Worm (Caenorhabditis elegans) whole organism, L3 larva: ENCODE measurements around the gene C34F11.2.

Source experiments
- R02D3.7 ChIP-seq: fragments of 150-350 bp; optimal IDR thresholded peaks from 2 replicates; lab custom pipeline; 2014; ENCODE audit warnings: missing biosample characterization, missing genetic modification characterization
- ZK546.5 ChIP-seq: sonication (generic microtip); optimal IDR thresholded peaks from 2 replicates; lab custom pipeline; 2017; ENCODE audit warnings: missing biosample characterization, missing genetic modification characterization
- ama-1 ChIP-seq: fragments of 150-350 bp; optimal IDR thresholded peaks from 2 replicates; lab custom pipeline; 2018
- ceh-16 ChIP-seq: sonication (generic microtip); optimal IDR thresholded peaks from 2 replicates; lab custom pipeline; 2017; ENCODE audit warnings: missing biosample characterization, missing genetic modification characterization
- ceh-28 ChIP-seq: fragments of 150-350 bp; optimal IDR thresholded peaks from 2 replicates; lab custom pipeline; 2014; ENCODE audit warnings: missing biosample characterization, missing genetic modification reagents, missing genetic modification characterization
- ceh-82 ChIP-seq: fragments of 150-350 bp; optimal IDR thresholded peaks from 2 replicates; lab custom pipeline; 2014; ENCODE audit warnings: missing biosample characterization, missing genetic modification characterization
- ceh-9 ChIP-seq: sonication (generic microtip); optimal IDR thresholded peaks from 2 replicates; lab custom pipeline; 2018; ENCODE audit warnings: missing biosample characterization, missing genetic modification characterization
- daf-12 ChIP-seq: fragments of 150-350 bp; optimal IDR thresholded peaks from 2 replicates; lab custom pipeline; 2014; ENCODE audit warnings: missing biosample characterization, missing genetic modification reagents, missing genetic modification characterization
- egl-27 ChIP-seq: sonication (generic microtip); optimal IDR thresholded peaks from 4 replicates; lab custom pipeline; 2017; ENCODE audit warnings: missing biosample characterization, missing genetic modification reagents, missing genetic modification characterization
- egl-5 ChIP-seq: fragments of 150-350 bp; optimal IDR thresholded peaks from 2 replicates; lab custom pipeline; 2017; ENCODE audit warnings: missing biosample characterization, missing genetic modification reagents, missing genetic modification characterization, inconsistent platforms
- elt-2 ChIP-seq: sonication (generic microtip); optimal IDR thresholded peaks from 2 replicates; lab custom pipeline; 2016; ENCODE audit warnings: missing genetic modification reagents, mild to moderate bottlenecking, missing genetic modification characterization, missing compliant biosample characterization
- elt-3 ChIP-seq, 3 experiments: fragments of 150-350 bp in 1 of 3; sonication (generic microtip) in 2 of 3; optimal IDR thresholded peaks; 2 replicates in 2 of 3; 4 replicates in 1 of 3; lab custom pipeline; 2014 to 2017; ENCODE audit warnings: missing biosample characterization in 3 of 3, missing genetic modification characterization in 3 of 3
- fkh-10 ChIP-seq: sonication (generic microtip); optimal IDR thresholded peaks from 2 replicates; lab custom pipeline; 2017; ENCODE audit warnings: missing biosample characterization, missing genetic modification reagents, missing genetic modification characterization
- fos-1 ChIP-seq: fragments of 150-350 bp; optimal IDR thresholded peaks from 2 replicates; lab custom pipeline; 2014; ENCODE audit warnings: missing biosample characterization, missing genetic modification characterization
- hmg-11 ChIP-seq: sonication (generic microtip); optimal IDR thresholded peaks from 2 replicates; lab custom pipeline; 2016; ENCODE audit warnings: missing genetic modification characterization, missing compliant biosample characterization
- jun-1 ChIP-seq: fragments of 150-350 bp; optimal IDR thresholded peaks from 2 replicates; lab custom pipeline; 2014; ENCODE audit warnings: missing biosample characterization, missing genetic modification reagents, missing genetic modification characterization
- lin-15B ChIP-seq: fragments of 150-350 bp; optimal IDR thresholded peaks from 2 replicates; lab custom pipeline; 2014; ENCODE audit warnings: missing biosample characterization, missing genetic modification characterization
- lin-39 ChIP-seq: fragments of 150-350 bp; optimal IDR thresholded peaks from 2 replicates; lab custom pipeline; 2018; ENCODE audit warnings: missing biosample characterization, missing genetic modification reagents, missing genetic modification characterization
- lsy-12 ChIP-seq: sonication (generic microtip); optimal IDR thresholded peaks from 2 replicates; lab custom pipeline; 2016; ENCODE audit warnings: mild to moderate bottlenecking, missing genetic modification characterization, missing compliant biosample characterization
- mdl-1 ChIP-seq: fragments of 150-350 bp; optimal IDR thresholded peaks from 2 replicates; lab custom pipeline; 2014; ENCODE audit warnings: missing biosample characterization, missing genetic modification characterization
- mml-1 ChIP-seq: fragments of 150-350 bp; sonication (generic microtip); optimal IDR thresholded peaks from 3 replicates; lab custom pipeline; 2014; ENCODE audit warnings: missing biosample characterization, missing genetic modification characterization
- nfya-1 ChIP-seq: sonication (generic microtip); optimal IDR thresholded peaks from 2 replicates; lab custom pipeline; 2017; ENCODE audit warnings: missing genetic modification characterization, mild to moderate bottlenecking, missing compliant biosample characterization, antibody characterized with exemption, moderate library complexity; ENCODE audit not compliant: insufficient read depth
- nhr-11 ChIP-seq: fragments of 150-350 bp; optimal IDR thresholded peaks from 2 replicates; lab custom pipeline; 2014; ENCODE audit warnings: missing biosample characterization, missing genetic modification characterization
- nhr-12 ChIP-seq: fragments of 150-350 bp; optimal IDR thresholded peaks from 2 replicates; lab custom pipeline; 2014; ENCODE audit warnings: missing biosample characterization, missing genetic modification characterization
- nhr-237 ChIP-seq: fragments of 150-350 bp; optimal IDR thresholded peaks from 2 replicates; lab custom pipeline; 2014; ENCODE audit warnings: missing biosample characterization, missing genetic modification characterization
- nhr-25 ChIP-seq: sonication (generic microtip); optimal IDR thresholded peaks from 2 replicates; lab custom pipeline; 2017; ENCODE audit warnings: missing biosample characterization, missing genetic modification characterization
- nhr-28 ChIP-seq: fragments of 150-350 bp; optimal IDR thresholded peaks from 2 replicates; lab custom pipeline; 2014; ENCODE audit warnings: missing biosample characterization, missing genetic modification characterization
- nhr-43 ChIP-seq: sonication (generic microtip); optimal IDR thresholded peaks from 2 replicates; lab custom pipeline; 2016; ENCODE audit warnings: mild to moderate bottlenecking, missing genetic modification characterization, missing compliant biosample characterization; ENCODE audit not compliant: poor library complexity, severe bottlenecking
- nhr-67 ChIP-seq: fragments of 150-350 bp; optimal IDR thresholded peaks from 2 replicates; lab custom pipeline; 2014; ENCODE audit warnings: missing biosample characterization, missing genetic modification characterization
- nhr-76 ChIP-seq: fragments of 150-350 bp; sonication (generic microtip); optimal IDR thresholded peaks from 5 replicates; lab custom pipeline; 2014; ENCODE audit warnings: missing biosample characterization, missing genetic modification characterization
- nhr-77 ChIP-seq: fragments of 150-350 bp; optimal IDR thresholded peaks from 2 replicates; lab custom pipeline; 2014; ENCODE audit warnings: missing biosample characterization, missing genetic modification characterization
- pha-4 ChIP-seq: fragments of 150-350 bp; optimal IDR thresholded peaks from 2 replicates; lab custom pipeline; 2014; ENCODE audit warnings: missing biosample characterization, missing genetic modification reagents, missing genetic modification characterization
- pqm-1 ChIP-seq: fragments of 150-350 bp; optimal IDR thresholded peaks from 2 replicates; lab custom pipeline; 2017; ENCODE audit warnings: missing biosample characterization, missing genetic modification characterization, inconsistent platforms
- sea-2 ChIP-seq: fragments of 150-350 bp; sonication (generic microtip); optimal IDR thresholded peaks from 4 replicates; lab custom pipeline; 2014; ENCODE audit warnings: missing biosample characterization, missing genetic modification reagents, missing genetic modification characterization
- skn-1 ChIP-seq: fragments of 150-350 bp; optimal IDR thresholded peaks from 2 replicates; lab custom pipeline; 2014; ENCODE audit warnings: missing biosample characterization, missing genetic modification characterization
- snpc-4 ChIP-seq: fragments of 150-350 bp; optimal IDR thresholded peaks from 2 replicates; lab custom pipeline; 2014; ENCODE audit warnings: missing biosample characterization, missing genetic modification characterization
- tbx-2 ChIP-seq: sonication (generic microtip); optimal IDR thresholded peaks from 2 replicates; lab custom pipeline; 2016; ENCODE audit warnings: mild to moderate bottlenecking, missing genetic modification characterization, missing compliant biosample characterization
- unc-39 ChIP-seq: sonication (generic microtip); optimal IDR thresholded peaks from 4 replicates; lab custom pipeline; 2017; ENCODE audit warnings: missing biosample characterization, missing genetic modification characterization
- unc-62 ChIP-seq: fragments of 150-350 bp; sonication (generic microtip); optimal IDR thresholded peaks from 4 replicates; lab custom pipeline; 2014; ENCODE audit warnings: missing biosample characterization, missing genetic modification reagents, missing genetic modification characterization
- ztf-11 ChIP-seq: fragments of 150-350 bp; optimal IDR thresholded peaks from 2 replicates; lab custom pipeline; 2014; ENCODE audit warnings: missing biosample characterization, missing genetic modification characterization

C34F11.2 gene

DNA sequence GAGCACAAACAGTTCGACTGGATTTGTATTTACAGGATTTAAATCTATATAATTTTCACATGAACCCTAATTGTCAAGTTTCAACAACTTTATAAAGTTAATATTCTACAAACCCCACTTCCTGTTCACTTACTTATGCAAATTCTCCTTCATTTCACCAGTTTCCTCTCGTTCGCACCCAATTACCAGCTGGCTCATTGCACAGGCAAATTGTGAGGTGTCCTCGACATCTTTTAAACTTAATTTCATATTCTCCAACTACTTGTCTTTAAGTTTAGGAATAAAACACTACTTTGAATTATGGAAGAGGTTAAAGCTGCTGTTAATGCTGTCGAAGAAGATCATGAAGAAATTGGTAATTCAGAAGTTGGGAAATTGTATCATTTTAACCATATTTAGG is 39.6 kb upstream of the C34F11.2 start, which contains the start of gene C27D6.1:
Gene C27D6.1 (plus strand): TSS at position 301 of the 400 bp plus-strand sequence.
- TF ChIP-seq sea-2 (no peak), jun-1 (tag; lab: Kevin White, UChicago) (no peak)

DNA sequence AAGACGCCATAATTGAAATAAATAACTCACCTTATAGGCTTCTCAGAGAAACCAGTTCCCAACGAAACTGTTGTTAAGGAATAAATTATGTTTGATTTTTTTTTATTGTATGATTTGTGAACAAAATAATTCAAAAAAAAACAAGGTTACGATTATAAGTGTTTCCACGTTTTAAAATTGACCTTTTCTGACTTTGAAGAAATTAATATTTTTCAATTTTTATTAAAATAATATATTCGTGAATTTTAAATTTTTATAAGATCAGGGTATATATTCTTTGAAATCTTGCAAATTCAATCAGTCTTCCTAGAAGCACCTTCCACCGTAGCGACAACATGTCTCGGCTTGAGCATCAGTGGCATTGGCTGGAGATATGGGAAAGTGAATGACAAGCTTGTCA is 37.7 kb upstream of the C34F11.2 start, which contains the start of gene C27D6.3:
Gene C27D6.3 (minus strand): TSS at position 101 of the 400 bp plus-strand sequence.
- TF ChIP-seq nhr-28 = no peak

DNA sequence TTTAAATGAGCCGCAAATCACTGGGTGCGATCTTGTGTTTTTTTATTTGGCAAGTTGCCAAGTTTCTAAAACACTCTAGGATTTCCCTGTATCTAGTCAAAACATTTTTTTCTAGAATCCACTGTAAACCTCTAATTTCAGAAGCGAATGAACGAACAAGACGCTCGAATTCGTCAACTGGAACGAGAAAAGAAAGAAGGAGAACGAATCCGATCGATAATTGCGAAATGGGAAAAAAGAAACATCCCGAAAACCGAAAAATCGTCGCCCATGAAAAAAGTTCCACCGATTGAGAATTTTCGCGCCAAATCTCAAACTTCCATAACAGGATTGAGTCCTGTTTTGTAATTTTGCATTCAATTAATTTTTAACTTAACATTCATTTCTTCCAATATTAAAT is 35.1 kb upstream of the C34F11.2 start:
- TF ChIP-seq mml-1 (tag; lab: Kevin White, UChicago) = no peak
- no peak for TF ChIP-seq ceh-9 (tag; lab: Kevin White, UChicago)
- TF ChIP-seq elt-3 (tag; optimal IDR thresholded peaks at IDR 0.05; lab: Kevin White, UChicago) = no peak
- TF ChIP-seq hmg-11 (tag; lab: Kevin White, UChicago) = no peak
- no peak for TF ChIP-seq R02D3.7 (tag; lab: Kevin White, UChicago)
- no peak for TF ChIP-seq lin-15B
- TF ChIP-seq ceh-16 = no peak
- no peak for TF ChIP-seq nhr-76 (tag; lab: Kevin White, UChicago)
- TF ChIP-seq tbx-2 (tag; lab: Kevin White, UChicago) = no peak
- TF ChIP-seq pqm-1 (tag; lab: Kevin White, UChicago) = no peak
- TF ChIP-seq lin-39 (tag; lab: Kevin White, UChicago) = no peak
- no peak for TF ChIP-seq skn-1 (tag; lab: Kevin White, UChicago)
- TF ChIP-seq nfya-1 = no peak
- TF ChIP-seq nhr-77 (tag; lab: Kevin White, UChicago) = no peak
- no peak for TF ChIP-seq sea-2

DNA sequence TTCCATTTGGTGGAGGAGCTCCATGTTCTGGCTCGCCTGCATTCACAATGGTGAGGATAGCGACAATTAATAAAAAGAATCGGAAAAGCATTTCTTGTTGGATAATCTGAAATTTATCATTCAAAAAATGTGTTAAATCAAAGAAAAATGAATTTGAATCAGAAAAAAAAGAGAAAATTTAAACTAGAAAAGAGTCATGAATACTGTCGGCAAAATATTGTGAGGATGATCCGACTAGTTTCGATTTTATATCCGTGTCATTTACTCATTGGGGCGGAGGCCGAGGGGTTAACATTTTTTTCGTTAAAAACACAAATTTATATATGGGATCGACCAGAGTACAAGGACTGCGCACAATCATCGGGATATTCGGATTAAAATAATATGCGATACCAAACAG is 34.2 kb upstream of the C34F11.2 start, which contains the start of gene C27D6.12:
Gene C27D6.12 (minus strand): TSS at position 101 of the 400 bp plus-strand sequence.
- TF ChIP-seq ztf-11 (tag; lab: Kevin White, UChicago) (no peak), nhr-11 (tag; lab: Kevin White, UChicago) (no peak), sea-2 (no peak), mdl-1 (tag; lab: Kevin White, UChicago) (no peak), unc-39 (tag; lab: Kevin White, UChicago) (no peak), tbx-2 (tag; lab: Kevin White, UChicago) (no peak), pqm-1 (tag; lab: Kevin White, UChicago) (no peak), fos-1 (tag; lab: Kevin White, UChicago) (no peak)
- TF ChIP-seq, all 47 proteins: peak for 0

DNA sequence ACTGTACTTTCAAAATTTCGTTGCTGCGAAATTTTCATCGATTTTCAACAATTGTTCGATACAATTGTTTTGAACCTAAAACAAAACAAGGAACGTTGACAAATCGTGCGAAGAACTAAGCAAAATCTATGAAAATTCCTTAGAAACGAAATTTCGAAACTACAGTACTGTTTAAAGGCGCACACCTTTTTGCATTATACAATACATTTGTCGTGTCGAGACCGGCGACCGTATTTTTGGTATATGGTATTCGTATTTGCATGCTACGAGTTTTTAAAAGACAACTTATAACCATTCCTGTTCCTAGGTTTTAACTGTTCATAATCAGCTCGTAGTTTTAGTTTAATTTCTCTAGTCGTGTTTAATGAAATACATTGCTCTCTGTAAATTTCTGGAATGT is 33.5 kb upstream of the C34F11.2 start:
- peak; percentile 36 for TF ChIP-seq nhr-43 (tag; lab: Kevin White, UChicago)
- no peak for TF ChIP-seq snpc-4
- TF ChIP-seq ama-1 (lab: Kevin White, UChicago) = peak; percentile 23
- TF ChIP-seq elt-2 (tag; lab: Kevin White, UChicago) = peak; percentile 28

DNA sequence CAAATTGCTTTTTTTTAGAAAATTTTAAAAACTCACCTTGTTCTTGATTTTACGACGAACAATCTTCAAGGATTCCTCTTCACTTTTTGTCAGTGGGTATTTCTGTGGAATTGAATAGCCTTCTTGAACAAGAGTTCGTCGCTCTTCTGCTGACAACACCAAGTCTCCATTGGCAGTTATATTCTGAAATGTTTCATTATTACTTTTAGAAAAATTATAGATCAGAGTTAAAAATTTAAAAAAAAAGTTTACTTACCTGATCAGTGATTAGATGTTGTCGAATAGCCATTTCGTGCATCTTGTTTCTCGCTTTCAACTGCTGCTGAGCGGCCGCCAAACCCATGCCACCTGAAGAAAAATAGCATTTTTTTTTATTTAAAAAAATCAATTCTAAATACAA is 31.8 kb upstream of the C34F11.2 start:
- TF ChIP-seq ama-1 (lab: Kevin White, UChicago) (peak; percentile 48), pqm-1 (tag; lab: Kevin White, UChicago) (no peak), lsy-12 (tag; lab: Kevin White, UChicago) (no peak), pha-4 (tag; lab: Kevin White, UChicago) (no peak), ceh-82 (tag; lab: Kevin White, UChicago) (no peak)
- TF ChIP-seq, all 47 proteins: peak for 1

DNA sequence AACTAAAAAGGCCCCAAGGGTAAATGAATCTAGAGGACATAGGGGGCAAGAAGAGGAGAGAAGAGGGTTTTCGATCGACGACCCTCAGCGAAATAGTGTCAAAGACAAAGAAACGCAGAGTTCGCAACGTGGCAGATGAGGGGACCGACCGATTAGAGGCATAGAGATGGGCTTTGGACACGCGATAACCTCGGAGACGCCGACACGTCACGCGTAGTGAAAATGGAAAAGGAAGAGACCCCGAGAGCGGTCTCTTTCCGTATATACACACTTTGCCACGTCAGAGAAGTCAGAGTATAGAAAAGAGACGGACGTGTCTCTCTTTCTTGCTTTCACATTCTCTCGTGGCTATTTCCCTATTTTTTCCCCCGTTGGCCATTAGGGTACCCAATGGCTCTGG is 30.6 kb upstream of the C34F11.2 start:
- TF ChIP-seq egl-5 = peak; percentile 63
- peak; percentile 40 for TF ChIP-seq fkh-10 (GFP tag; lab: Kevin White, UChicago)
- TF ChIP-seq hmg-11 (tag; lab: Kevin White, UChicago) = peak; percentile 49
- TF ChIP-seq nhr-12 (tag; lab: Kevin White, UChicago) = no peak
- TF ChIP-seq nhr-25 (tag; lab: Kevin White, UChicago) = peak; percentile 56
- TF ChIP-seq skn-1 (tag; lab: Kevin White, UChicago) = no peak
- no peak for TF ChIP-seq nhr-67 (tag; lab: Kevin White, UChicago)
- TF ChIP-seq daf-12 (tag; lab: Kevin White, UChicago) = no peak
- TF ChIP-seq pqm-1 (tag; lab: Kevin White, UChicago) = no peak
- peak; percentile 37 for TF ChIP-seq snpc-4
- TF ChIP-seq ZK546.5 (tag; lab: Kevin White, UChicago) = no peak
- TF ChIP-seq ceh-28 = peak; percentile 38
- TF ChIP-seq elt-3 (tag; optimal IDR thresholded peaks at IDR 0.05; lab: Kevin White, UChicago) = no peak
- peak; percentile 56 for TF ChIP-seq lsy-12 (tag; lab: Kevin White, UChicago)
- TF ChIP-seq egl-27 (tag; lab: Kevin White, UChicago) = no peak
- TF ChIP-seq nhr-237 (tag; lab: Kevin White, UChicago) = no peak
- TF ChIP-seq ceh-9 (tag; lab: Kevin White, UChicago) = no peak
- no peak for TF ChIP-seq nhr-77 (tag; lab: Kevin White, UChicago)
- TF ChIP-seq unc-62 (GFP tag; lab: Kevin White, UChicago) = peak; percentile 60
- peak; percentile 34 for TF ChIP-seq nhr-76 (tag; lab: Kevin White, UChicago)
- peak; percentile 62 for TF ChIP-seq mdl-1 (tag; lab: Kevin White, UChicago)
- TF ChIP-seq tbx-2 (tag; lab: Kevin White, UChicago) = peak; percentile 71
